Fruit fly (Drosophila melanogaster) whole organism, prepupa: ENCODE data around the gene CG17377.

Experiments used
- Blimp-1 ChIP-seq: fragments of 200-800 bp; sonication (Bioruptor generic); optimal IDR thresholded peaks from 3 replicates; lab custom pipeline; 2017; ENCODE audit warnings: missing biosample characterization, missing genetic modification characterization, mild to moderate bottlenecking, moderate library complexity, missing genetic modification reagents
- CG16779 ChIP-seq: fragments of 200-800 bp; sonication (Bioruptor generic); optimal IDR thresholded peaks from 3 replicates; lab custom pipeline; 2017; ENCODE audit warnings: missing biosample characterization, mild to moderate bottlenecking, missing genetic modification characterization
- CG3919 ChIP-seq: fragments of 200-800 bp; sonication (Bioruptor generic); optimal IDR thresholded peaks from 3 replicates; lab custom pipeline; 2016; ENCODE audit warnings: missing biosample characterization, missing genetic modification characterization
- Ets21C ChIP-seq: fragments of 200-800 bp; sonication (Bioruptor generic); optimal IDR thresholded peaks from 3 replicates; lab custom pipeline; 2016; ENCODE audit warnings: missing biosample characterization, missing genetic modification characterization
- Hr39 ChIP-seq: fragments of 200-800 bp; sonication (Bioruptor generic); optimal IDR thresholded peaks from 2 replicates; lab custom pipeline; 2016; ENCODE audit warnings: missing biosample characterization, missing genetic modification characterization
- spab ChIP-seq: fragments of 200-800 bp; sonication (Bioruptor generic); optimal IDR thresholded peaks from 2 replicates; lab custom pipeline; 2017; ENCODE audit warnings: missing biosample characterization, mild to moderate bottlenecking, missing genetic modification characterization, missing genetic modification reagents

DNA sequence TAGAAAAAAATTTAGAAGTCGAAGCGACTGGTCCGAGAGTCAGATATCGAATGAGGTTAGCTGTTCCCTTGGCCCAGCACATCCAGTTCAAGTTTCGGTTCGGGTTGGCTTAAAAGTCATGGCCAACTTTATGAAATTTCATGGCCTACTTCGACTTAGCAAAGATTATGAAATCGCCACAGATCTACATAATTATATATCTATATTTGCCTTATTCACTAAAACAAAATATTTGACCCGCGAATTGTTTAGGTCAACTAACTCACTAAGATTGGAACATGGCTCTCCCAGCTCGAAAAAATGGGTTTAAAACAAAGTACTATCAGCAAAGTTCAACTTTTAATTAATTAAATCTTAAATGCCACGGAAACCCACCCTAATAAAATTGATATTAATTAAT, 1.8 kb downstream of the CG17377 start, which contains the start of gene CG17376:
- TF ChIP-seq spab (GFP tag; lab: Kevin White, UChicago) (no peak), CG3919 (no peak), Blimp-1 (GFP tag; lab: Kevin White, UChicago) (no peak), Ets21C (no peak), CG16779 (tag; lab: Kevin White, UChicago) (no peak), Hr39 (no peak)
